Fruit fly (Drosophila melanogaster): ENCODE results near the gene CG34273.
A peak's percentile ranks its signal among the peaks of the same experiment; 100 is the strongest.

CG34273 gene

dm6 chr3R:14476273-14476672 is 40.6 kb upstream of the CG34273 start (continued):
- TF ChIP-seq eyg (GFP tag; optimal IDR thresholded peaks at IDR 0.05), result peak; percentile 39
- no peak for TF ChIP-seq crp (GFP tag; optimal IDR thresholded peaks at IDR 0.05)
- peak; percentile 79 for TF ChIP-seq ci (GFP tag; IDR thresholded peaks at IDR 0.05)
- TF ChIP-seq grau (tag; optimal IDR thresholded peaks at IDR 0.05), result peak; percentile 66
- peak; percentile 3 for TF ChIP-seq kay (GFP tag; optimal IDR thresholded peaks at IDR 0.05)
- TF ChIP-seq luna (GFP tag; optimal IDR thresholded peaks at IDR 0.05), result no peak
- peak; percentile 24 for TF ChIP-seq CG15011 (GFP tag; optimal IDR thresholded peaks at IDR 0.05)
- no peak for TF ChIP-seq toy (GFP tag; IDR thresholded peaks at IDR 0.05)
- peak; percentile 56 for TF ChIP-seq repo (GFP tag; optimal IDR thresholded peaks at IDR 0.05)
- TF ChIP-seq twi (tag; optimal IDR thresholded peaks at IDR 0.05), result no peak
- TF ChIP-seq inv (GFP tag; IDR thresholded peaks at IDR 0.05; ENCODE audit: partially characterized antibody), result no peak
- no peak for TF ChIP-seq Doc2 (GFP tag; IDR thresholded peaks at IDR 0.05)
- peak; percentile 31 for TF ChIP-seq CG30431 (GFP tag; optimal IDR thresholded peaks at IDR 0.05)
- TF ChIP-seq CG4328 (GFP tag; optimal IDR thresholded peaks at IDR 0.05), result no peak
- no peak for TF ChIP-seq vnd (GFP tag; IDR thresholded peaks at IDR 0.05; ENCODE audit: partially characterized antibody)
- TF ChIP-seq unpg (GFP tag; optimal IDR thresholded peaks at IDR 0.05), result peak; percentile 77
- peak; percentile 55 for TF ChIP-seq Atf-2 (GFP tag; optimal IDR thresholded peaks at IDR 0.05)
- peak; percentile 30 for TF ChIP-seq Hmr (GFP tag; optimal IDR thresholded peaks at IDR 0.05)
- TF ChIP-seq Ravus (GFP tag; IDR thresholded peaks at IDR 0.05), result peak; percentile 25
- peak; percentile 28 for TF ChIP-seq CG1529 (GFP tag; optimal IDR thresholded peaks at IDR 0.05)
- no peak for TF ChIP-seq cad (GFP tag; optimal IDR thresholded peaks at IDR 0.05)
- no peak for TF ChIP-seq amos (GFP tag; IDR thresholded peaks at IDR 0.05; ENCODE audit: partially characterized antibody)
- peak; percentile 74 for TF ChIP-seq CG32772 (GFP tag; IDR thresholded peaks at IDR 0.05)
- no peak for TF ChIP-seq Dll (GFP tag; IDR thresholded peaks at IDR 0.05; ENCODE audit: partially characterized antibody)
- peak; percentile 53 for TF ChIP-seq CG4820 (GFP tag; optimal IDR thresholded peaks at IDR 0.05)
- TF ChIP-seq fd102C (GFP tag; optimal IDR thresholded peaks at IDR 0.05), result no peak
- TF ChIP-seq CG4360 (GFP tag; IDR thresholded peaks at IDR 0.05), result 0 out of 2 replicates have a peak, but pooled peaks have one; percentile 17
- TF ChIP-seq CG2116 (GFP tag; optimal IDR thresholded peaks at IDR 0.05), result peak; percentile 3
- peak; percentile 50 for TF ChIP-seq CG33213 (GFP tag; optimal IDR thresholded peaks at IDR 0.05)
- no peak for TF ChIP-seq Scr (GFP tag; IDR thresholded peaks at IDR 0.05; ENCODE audit: partially characterized antibody)
- TF ChIP-seq CG4854 (GFP tag; optimal IDR thresholded peaks at IDR 0.05), result peak; percentile 59
- peak; percentile 46; the same call in 1 of the 2 replicates for TF ChIP-seq CG5953 (GFP tag; IDR thresholded peaks at IDR 0.05)
- no peak for TF ChIP-seq CG34224 (GFP tag; IDR thresholded peaks at IDR 0.05; ENCODE audit: partially characterized antibody)
- peak; percentile 76 for TF ChIP-seq slbo (GFP tag; IDR thresholded peaks at IDR 0.05)
- peak; percentile 27 for TF ChIP-seq D19B (GFP tag; optimal IDR thresholded peaks at IDR 0.05)
- TF ChIP-seq mirr (GFP tag; optimal IDR thresholded peaks at IDR 0.05), result no peak
- TF ChIP-seq CG43689 (GFP tag; IDR thresholded peaks at IDR 0.05), result peak; percentile 42; the same call in 1 of the 2 replicates
- peak; percentile 41 for TF ChIP-seq CG2120 (GFP tag; optimal IDR thresholded peaks at IDR 0.05)
- TF ChIP-seq bowl (GFP tag; IDR thresholded peaks at IDR 0.05), result peak; percentile 68; the same call in 1 of the 2 replicates
- TF ChIP-seq Lpt (GFP tag; optimal IDR thresholded peaks at IDR 0.05), result no peak
- no peak for TF ChIP-seq CTCF (GFP tag; optimal IDR thresholded peaks at IDR 0.05)
- TF ChIP-seq peb (GFP tag; IDR thresholded peaks at IDR 0.05), result peak; percentile 31; the same call in 1 of the 2 replicates
- TF ChIP-seq en (GFP tag; optimal IDR thresholded peaks at IDR 0.05), result peak; percentile 59
- no peak for TF ChIP-seq CG9727 (GFP tag; optimal IDR thresholded peaks at IDR 0.05)
- no peak for TF ChIP-seq CG8290 (GFP tag; optimal IDR thresholded peaks at IDR 0.05)
- TF ChIP-seq CG8290 (tag; optimal IDR thresholded peaks at IDR 0.05), result peak in 1 of 2 experiments; percentile 91
- peak; percentile 19 for TF ChIP-seq CG3995 (GFP tag; optimal IDR thresholded peaks at IDR 0.05)
- TF ChIP-seq Ets97D (GFP tag; optimal IDR thresholded peaks at IDR 0.05), result no peak
- peak; percentile 67 for TF ChIP-seq CG10366 (GFP tag; IDR thresholded peaks at IDR 0.05)
- peak; percentile 78 for TF ChIP-seq stc (GFP tag; IDR thresholded peaks at IDR 0.05)
- TF ChIP-seq CG3838 (GFP tag; optimal IDR thresholded peaks at IDR 0.05), result no peak
- TF ChIP-seq nmo (GFP tag; optimal IDR thresholded peaks at IDR 0.05), result peak; percentile 58
